Fruit fly (Drosophila melanogaster) whole organism, embryonic: ENCODE results near the gene Tpr2.

ENCODE experiments used
- Adf1 ChIP-seq: fragments of 200-800 bp; sonication (Bioruptor generic); IDR thresholded peaks from 2 replicates; pipeline ENCODE4 v1.3.6; 2022; ENCODE audit warnings: missing biosample characterization, missing genetic modification characterization
- BtbVII ChIP-seq: fragments of 200-800 bp; sonication (Bioruptor generic); optimal IDR thresholded peaks from 3 replicates; lab custom pipeline; 2017; ENCODE audit warnings: missing biosample characterization, mild to moderate bottlenecking, missing genetic modification characterization
- Bteb2 ChIP-seq: fragments of 200-800 bp; sonication (Bioruptor generic); optimal IDR thresholded peaks from 2 replicates; lab custom pipeline; 2016; ENCODE audit warnings: missing biosample characterization, missing genetic modification characterization
- CG10959 ChIP-seq: fragments of 200-800 bp; sonication (Bioruptor generic); IDR thresholded peaks from 2 replicates; pipeline ENCODE4 v1.3.6; 2022; ENCODE audit warnings: missing biosample characterization, missing genetic modification characterization
- CG12071 ChIP-seq: fragments of 200-800 bp; sonication (Bioruptor generic); optimal IDR thresholded peaks from 3 replicates; lab custom pipeline; 2018; ENCODE audit warnings: missing biosample characterization, mild to moderate bottlenecking, missing genetic modification characterization
- CG12219 ChIP-seq: fragments of 200-800 bp; sonication (Bioruptor generic); optimal IDR thresholded peaks from 3 replicates; lab custom pipeline; 2018; ENCODE audit warnings: missing biosample characterization, mild to moderate bottlenecking, missing genetic modification characterization
- CG12391 ChIP-seq: fragments of 200-800 bp; sonication (Bioruptor generic); optimal IDR thresholded peaks from 3 replicates; lab custom pipeline; 2018; ENCODE audit warnings: missing biosample characterization, mild to moderate bottlenecking, missing genetic modification characterization, moderate library complexity
- CG15073 ChIP-seq: fragments of 200-800 bp; sonication (Bioruptor generic); optimal IDR thresholded peaks from 2 replicates; lab custom pipeline; 2016; ENCODE audit warnings: missing biosample characterization, missing genetic modification characterization
- CG16815 ChIP-seq: fragments of 200-800 bp; sonication (Bioruptor generic); optimal IDR thresholded peaks from 3 replicates; lab custom pipeline; 2017; ENCODE audit warnings: missing biosample characterization, mild to moderate bottlenecking, missing genetic modification characterization
- CG17186 ChIP-seq: fragments of 200-800 bp; sonication (Bioruptor generic); optimal IDR thresholded peaks from 3 replicates; lab custom pipeline; 2017; ENCODE audit warnings: missing biosample characterization, missing genetic modification reagents, missing genetic modification characterization
- CG17568 ChIP-seq: fragments of 200-800 bp; sonication (Bioruptor generic); optimal IDR thresholded peaks from 2 replicates; lab custom pipeline; 2018; ENCODE audit warnings: missing biosample characterization, mild to moderate bottlenecking, missing genetic modification characterization, moderate library complexity
- CG18262 ChIP-seq: fragments of 200-800 bp; optimal IDR thresholded peaks from 3 replicates; lab custom pipeline; 2019; ENCODE audit warnings: missing biosample characterization, mild to moderate bottlenecking, missing genetic modification characterization, moderate library complexity
- CG18619 ChIP-seq: fragments of 200-800 bp; sonication (Bioruptor generic); optimal IDR thresholded peaks from 3 replicates; lab custom pipeline; 2017; ENCODE audit warnings: missing biosample characterization, mild to moderate bottlenecking, missing genetic modification characterization
- CG2199 ChIP-seq: fragments of 200-800 bp; sonication (Bioruptor generic); IDR thresholded peaks from 3 replicates; pipeline ENCODE4 v1.3.6; 2022; ENCODE audit warnings: missing biosample characterization, missing genetic modification characterization
- CG31365 ChIP-seq: fragments of 200-800 bp; sonication (Bioruptor generic); optimal IDR thresholded peaks from 2 replicates; lab custom pipeline; 2018; ENCODE audit warnings: missing biosample characterization, mild to moderate bottlenecking, missing genetic modification characterization
- CG6272 ChIP-seq: fragments of 200-800 bp; sonication (Bioruptor generic); IDR thresholded peaks from 2 replicates; pipeline ENCODE4 v1.3.6; 2022; ENCODE audit warnings: missing biosample characterization, missing genetic modification characterization
- CG6689 ChIP-seq: fragments of 200-800 bp; sonication (Bioruptor generic); IDR thresholded peaks from 2 replicates; pipeline ENCODE4 v1.3.6; 2022; ENCODE audit warnings: missing biosample characterization, missing genetic modification characterization
- CG9437 ChIP-seq: fragments of 200-800 bp; sonication (Bioruptor generic); optimal IDR thresholded peaks from 2 replicates; lab custom pipeline; 2018; ENCODE audit warnings: missing biosample characterization, mild to moderate bottlenecking, missing genetic modification characterization
- Dad ChIP-seq: fragments of 200-800 bp; sonication (Bioruptor generic); optimal IDR thresholded peaks from 3 replicates; lab custom pipeline; 2016; ENCODE audit warnings: missing biosample characterization, missing genetic modification characterization
- Dll ChIP-seq: fragments of 200-800 bp; sonication (Bioruptor generic); IDR thresholded peaks from 4 replicates; pipeline ENCODE4 v1.3.6; 2022; ENCODE audit warnings: missing biosample characterization, missing genetic modification characterization; ENCODE audit not compliant: partially characterized antibody
- Doc3 ChIP-seq: fragments of 200-800 bp; sonication (Bioruptor generic); IDR thresholded peaks from 3 replicates; pipeline ENCODE4 v1.3.6; 2022; ENCODE audit warnings: missing biosample characterization, missing genetic modification characterization; ENCODE audit not compliant: partially characterized antibody
- Drgx ChIP-seq: fragments of 200-800 bp; sonication (Bioruptor generic); IDR thresholded peaks from 2 replicates; pipeline ENCODE4 v1.3.6; 2022; ENCODE audit warnings: missing biosample characterization, missing genetic modification characterization
- Gsc ChIP-seq: fragments of 200-800 bp; sonication (Bioruptor generic); IDR thresholded peaks from 2 replicates; pipeline ENCODE4 v1.3.6; 2022; ENCODE audit warnings: missing biosample characterization, missing genetic modification characterization
- Hr39 ChIP-seq: fragments of >200 bp; optimal IDR thresholded peaks from 2 replicates; lab custom pipeline; 2017
- MESR4 ChIP-seq: fragments of 200-800 bp; sonication (Bioruptor generic); optimal IDR thresholded peaks from 2 replicates; lab custom pipeline; 2018; ENCODE audit warnings: missing biosample characterization, mild to moderate bottlenecking, missing genetic modification characterization, moderate library complexity
- Meics ChIP-seq: fragments of 200-800 bp; sonication (Bioruptor generic); optimal IDR thresholded peaks from 2 replicates; lab custom pipeline; 2017; ENCODE audit warnings: missing biosample characterization, mild to moderate bottlenecking, missing genetic modification characterization
- NC2α ChIP-seq: fragments of 200-800 bp; sonication (Bioruptor generic); optimal IDR thresholded peaks from 2 replicates; lab custom pipeline; 2016; ENCODE audit warnings: missing biosample characterization, missing genetic modification characterization
- PHDP ChIP-seq: fragments of 200-800 bp; sonication (Bioruptor generic); optimal IDR thresholded peaks from 3 replicates; lab custom pipeline; 2018; ENCODE audit warnings: missing biosample characterization, mild to moderate bottlenecking, missing genetic modification characterization, moderate library complexity
- Ravus ChIP-seq: fragments of 200-800 bp; sonication (Bioruptor generic); IDR thresholded peaks from 2 replicates; pipeline ENCODE4 v1.3.6; 2022; ENCODE audit warnings: missing biosample characterization, missing genetic modification characterization
- Trl ChIP-seq, 3 experiments: fragments of >200 bp in 2 of 3; fragments of 200-800 bp in 1 of 3; sonication (Bioruptor generic) in 1 of 3; optimal IDR thresholded peaks; 2 replicates in 1 of 3; 3 replicates in 2 of 3; lab custom pipeline; 2016 to 2017; ENCODE audit warnings: missing biosample characterization in 1 of 3, missing genetic modification characterization in 1 of 3
- Vsx1 ChIP-seq: fragments of 200-800 bp; sonication (Bioruptor generic); optimal IDR thresholded peaks from 2 replicates; lab custom pipeline; 2017; ENCODE audit warnings: missing biosample characterization, mild to moderate bottlenecking, missing genetic modification characterization, missing genetic modification reagents
- abd-A ChIP-seq: fragments of 200-800 bp; sonication (Bioruptor generic); optimal IDR thresholded peaks from 3 replicates; lab custom pipeline; 2019; ENCODE audit warnings: missing biosample characterization, mild to moderate bottlenecking, missing genetic modification characterization, moderate library complexity
- bcd ChIP-seq: fragments of 200-800 bp; sonication (Bioruptor generic); optimal IDR thresholded peaks from 2 replicates; lab custom pipeline; 2017; ENCODE audit warnings: missing biosample characterization, mild to moderate bottlenecking, missing genetic modification characterization
- bigmax ChIP-seq: fragments of 200-800 bp; sonication (Bioruptor generic); optimal IDR thresholded peaks from 2 replicates; lab custom pipeline; 2018; ENCODE audit warnings: missing biosample characterization, mild to moderate bottlenecking, missing genetic modification characterization
- da ChIP-seq: fragments of 200-800 bp; sonication (Bioruptor generic); optimal IDR thresholded peaks from 2 replicates; lab custom pipeline; 2016; ENCODE audit warnings: missing biosample characterization, missing genetic modification characterization
- dmrt99B ChIP-seq: fragments of 200-800 bp; sonication (Bioruptor generic); optimal IDR thresholded peaks from 2 replicates; lab custom pipeline; 2018; ENCODE audit warnings: missing biosample characterization, mild to moderate bottlenecking, missing genetic modification characterization, moderate library complexity
- eyg ChIP-seq: fragments of 200-800 bp; sonication (Bioruptor generic); optimal IDR thresholded peaks from 3 replicates; lab custom pipeline; 2016; ENCODE audit warnings: missing biosample characterization, missing genetic modification characterization
- fd102C ChIP-seq: fragments of 200-800 bp; sonication (Bioruptor generic); optimal IDR thresholded peaks from 2 replicates; lab custom pipeline; 2018; ENCODE audit warnings: missing biosample characterization, mild to moderate bottlenecking, missing genetic modification characterization, moderate library complexity
- lilli ChIP-seq: fragments of 200-800 bp; sonication (Bioruptor generic); optimal IDR thresholded peaks from 3 replicates; lab custom pipeline; 2016; ENCODE audit warnings: missing biosample characterization, missing genetic modification characterization
- phol ChIP-seq: fragments of 200-800 bp; sonication (Bioruptor generic); optimal IDR thresholded peaks from 3 replicates; lab custom pipeline; 2018; ENCODE audit warnings: missing biosample characterization, mild to moderate bottlenecking, missing genetic modification characterization, moderate library complexity
- pros ChIP-seq: fragments of 200-800 bp; sonication (Bioruptor generic); optimal IDR thresholded peaks from 3 replicates; lab custom pipeline; 2019; ENCODE audit warnings: missing biosample characterization, mild to moderate bottlenecking, missing genetic modification characterization, moderate library complexity
- ro ChIP-seq: fragments of 200-800 bp; sonication (Bioruptor generic); IDR thresholded peaks from 2 replicates; pipeline ENCODE4 v1.3.6; 2022; ENCODE audit warnings: missing biosample characterization, missing genetic modification characterization
- seq ChIP-seq: fragments of 200-800 bp; sonication (Bioruptor generic); IDR thresholded peaks from 2 replicates; pipeline ENCODE4 v1.3.6; 2022; ENCODE audit warnings: missing biosample characterization, missing genetic modification characterization
- shn ChIP-seq: fragments of 200-800 bp; sonication (Bioruptor generic); optimal IDR thresholded peaks from 3 replicates; lab custom pipeline; 2016; ENCODE audit warnings: missing biosample characterization, missing genetic modification characterization
- so ChIP-seq: fragments of 200-800 bp; sonication (Bioruptor generic); IDR thresholded peaks from 3 replicates; pipeline ENCODE4 v1.3.6; 2022; ENCODE audit warnings: missing biosample characterization, missing genetic modification characterization
- stc ChIP-seq: fragments of 200-800 bp; sonication (Bioruptor generic); IDR thresholded peaks from 2 replicates; pipeline ENCODE4 v1.3.6; 2022; ENCODE audit warnings: missing biosample characterization, missing genetic modification characterization
- unc-4 ChIP-seq: fragments of 200-800 bp; sonication (Bioruptor generic); IDR thresholded peaks from 2 replicates; pipeline ENCODE4 v1.3.6; 2022; ENCODE audit warnings: missing biosample characterization, missing genetic modification characterization; ENCODE audit not compliant: partially characterized antibody
- unpg ChIP-seq: fragments of 200-800 bp; sonication (Bioruptor generic); optimal IDR thresholded peaks from 3 replicates; lab custom pipeline; 2018; ENCODE audit warnings: missing biosample characterization, mild to moderate bottlenecking, missing genetic modification characterization, moderate library complexity
- wdn ChIP-seq: fragments of 200-800 bp; sonication (Bioruptor generic); IDR thresholded peaks from 2 replicates; pipeline ENCODE4 v1.3.6; 2022; ENCODE audit warnings: missing biosample characterization, missing genetic modification characterization

Gene Tpr2

dm6 chr2L:16542997-16543593 is 51.8 kb downstream of the Tpr2 start (continued):
- TF ChIP-seq BtbVII (GFP tag; lab: Kevin White, UChicago), result peak; percentile 90
- TF ChIP-seq unc-4 (GFP tag; lab: Robert Waterston, UW), result no peak
- TF ChIP-seq so (GFP tag; lab: Robert Waterston, UW), result peak; percentile 72; the same call in 2 of the 3 replicates
- TF ChIP-seq CG6689 (GFP tag; lab: Robert Waterston, UW), result no peak
- peak; percentile 79 for TF ChIP-seq shn (GFP tag; lab: Kevin White, UChicago)
- peak; percentile 32; the same call in 1 of the 2 replicates for TF ChIP-seq wdn (GFP tag; lab: Robert Waterston, UW)
- TF ChIP-seq Doc3 (GFP tag; lab: Robert Waterston, UW), result no peak
- TF ChIP-seq CG9437 (GFP tag; lab: Kevin White, UChicago), result peak; percentile 92
- TF ChIP-seq unpg (GFP tag; lab: Kevin White, UChicago), result peak; percentile 87
- TF ChIP-seq Bteb2 (GFP tag; lab: Kevin White, UChicago), result peak; percentile 82
- no peak for TF ChIP-seq Ravus (GFP tag; lab: Robert Waterston, UW)
- TF ChIP-seq bigmax (GFP tag; lab: Kevin White, UChicago), result peak; percentile 78
- peak; percentile 77 for TF ChIP-seq bcd
- TF ChIP-seq CG16815 (GFP tag; lab: Kevin White, UChicago), result no peak
- no peak for TF ChIP-seq CG10959 (GFP tag; lab: Robert Waterston, UW)
- peak; percentile 92 for TF ChIP-seq Meics (GFP tag; lab: Kevin White, UChicago)
- no peak for TF ChIP-seq Dad (GFP tag; lab: Kevin White, UChicago)
- peak; percentile 46 for TF ChIP-seq abd-A (tag; lab: Kevin White, UChicago)
- TF ChIP-seq seq (GFP tag; lab: Robert Waterston, UW), result peak; percentile 50; the same call in 1 of the 2 replicates
- TF ChIP-seq CG17186 (GFP tag; lab: Kevin White, UChicago), result peak; percentile 55
- 0 out of 3 replicates have a peak, but pooled peaks have one; percentile 48 for TF ChIP-seq CG2199 (GFP tag; lab: Robert Waterston, UW)
- TF ChIP-seq pros (GFP tag; lab: Kevin White, UChicago), result no peak
- TF ChIP-seq Gsc, result no peak
- peak; percentile 39; the same call in 1 of the 2 replicates for TF ChIP-seq CG6272 (GFP tag; lab: Robert Waterston, UW)
- TF ChIP-seq CG12071 (GFP tag; lab: Kevin White, UChicago), result peak; percentile 93
- TF ChIP-seq eyg (GFP tag; lab: Kevin White, UChicago), result peak; percentile 52
- peak; percentile 89 for TF ChIP-seq CG31365 (tag; lab: Kevin White, UChicago)
- peak; percentile 63 for TF ChIP-seq stc
- peak; percentile 85 for TF ChIP-seq CG12391 (tag; lab: Kevin White, UChicago)
- peak; percentile 49 for TF ChIP-seq lilli
- TF ChIP-seq CG15073 (GFP tag; lab: Kevin White, UChicago), result no peak
- peak; percentile 16; the same call in 1 of the 2 replicates for TF ChIP-seq Adf1
- TF ChIP-seq Trl (optimal IDR thresholded peaks at IDR 0.05; lab: Kevin White, UChicago), result no peak
- TF ChIP-seq Trl (GFP tag; optimal IDR thresholded peaks at IDR 0.05; lab: Kevin White, UChicago), result peak; percentile 80
- peak; percentile 18 for TF ChIP-seq MESR4 (GFP tag; lab: Kevin White, UChicago)
- TF ChIP-seq dmrt99B (tag; lab: Kevin White, UChicago), result peak; percentile 77
- peak; percentile 91 for TF ChIP-seq CG17568 (GFP tag; lab: Kevin White, UChicago)
- TF ChIP-seq CG12219, result peak; percentile 85
- no peak for TF ChIP-seq Dll (GFP tag; lab: Robert Waterston, UW)
- peak; percentile 80 for TF ChIP-seq phol
- TF ChIP-seq fd102C (GFP tag; lab: Kevin White, UChicago), result peak; percentile 43
- TF ChIP-seq Hr39, result no peak
- TF ChIP-seq ro (GFP tag; lab: Robert Waterston, UW), result no peak; the same call in 1 of the 2 replicates
- peak; percentile 29 for TF ChIP-seq da (GFP tag; lab: Kevin White, UChicago)
- TF ChIP-seq NC2α (GFP tag; lab: Kevin White, UChicago), result peak; percentile 44
- TF ChIP-seq Vsx1 (GFP tag; lab: Kevin White, UChicago), result peak; percentile 88
- TF ChIP-seq CG18262 (tag; lab: Kevin White, UChicago), result peak; percentile 62
- TF ChIP-seq PHDP (tag; lab: Kevin White, UChicago), result peak; percentile 87
- peak; percentile 89 for TF ChIP-seq CG18619 (GFP tag; lab: Kevin White, UChicago)
- TF ChIP-seq Drgx (GFP tag; lab: Robert Waterston, UW), result peak; percentile 52
